Fruit fly (Drosophila melanogaster): ENCODE data around the gene CG10600.
A peak's percentile ranks its signal among the peaks of the same experiment; 100 is the strongest.

The CG10600 gene

DNA sequence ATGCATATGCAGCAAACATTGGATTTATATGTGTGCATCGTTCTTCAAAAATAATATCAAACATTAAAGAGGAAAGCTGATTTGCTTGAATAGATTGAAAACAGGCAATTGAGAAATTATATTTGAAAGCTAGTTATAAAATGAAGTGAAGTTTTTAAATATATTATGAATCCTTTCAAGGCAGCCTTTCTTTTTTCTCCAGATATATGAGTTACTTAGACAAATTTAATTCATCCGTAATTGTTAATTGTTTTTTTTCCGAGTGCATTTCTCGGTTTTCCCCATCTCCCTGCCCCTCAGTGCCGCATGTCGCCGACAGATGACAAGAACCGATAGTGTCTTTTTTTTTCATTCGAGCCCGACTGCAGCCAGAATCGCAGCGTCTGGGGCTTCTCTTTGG lies 32.3 kb upstream of the CG10600 start (continued):
- TF ChIP-seq chif (GFP tag; optimal IDR thresholded peaks at IDR 0.05) (peak in 1 of 2 experiments; percentile 35), CoRest (tag; optimal IDR thresholded peaks at IDR 0.05) (peak; percentile 32), B-H1 (GFP tag; IDR thresholded peaks at IDR 0.05) (no peak), Ravus (GFP tag; IDR thresholded peaks at IDR 0.05) (no peak), cad (GFP tag; optimal IDR thresholded peaks at IDR 0.05) (no peak), tio (GFP tag; optimal IDR thresholded peaks at IDR 0.05) (peak; percentile 18), CG6254 (GFP tag; optimal IDR thresholded peaks at IDR 0.05) (no peak), CG15696 (tag; optimal IDR thresholded peaks at IDR 0.05) (peak; percentile 26), dpn (GFP tag; optimal IDR thresholded peaks at IDR 0.05) (no peak), CG30403 (GFP tag; optimal IDR thresholded peaks at IDR 0.05) (peak; percentile 25), nau (GFP tag; optimal IDR thresholded peaks at IDR 0.05) (no peak), CG13775 (GFP tag; optimal IDR thresholded peaks at IDR 0.05) (peak; percentile 25), gem (tag; optimal IDR thresholded peaks at IDR 0.05) (peak; percentile 49), Sry-δ (GFP tag; optimal IDR thresholded peaks at IDR 0.05) (no peak), CG10979 (tag; optimal IDR thresholded peaks at IDR 0.05) (peak; percentile 35), CG10366 (GFP tag; IDR thresholded peaks at IDR 0.05) (no peak), CG11560 (tag; IDR thresholded peaks at IDR 0.05) (no peak), zf30C (GFP tag; optimal IDR thresholded peaks at IDR 0.05) (peak; percentile 77), CG18262 (tag; optimal IDR thresholded peaks at IDR 0.05) (peak; percentile 6), grn (GFP tag; optimal IDR thresholded peaks at IDR 0.05) (peak; percentile 55), CG2712 (tag; optimal IDR thresholded peaks at IDR 0.05) (peak; percentile 13), Abd-B (GFP tag; optimal IDR thresholded peaks at IDR 0.05) (no peak), gsb-n (tag; optimal IDR thresholded peaks at IDR 0.05) (peak; percentile 27), CG12155 (GFP tag; optimal IDR thresholded peaks at IDR 0.05) (no peak), CG17361 (GFP tag; IDR thresholded peaks at IDR 0.05) (no peak), pnt (GFP tag; optimal IDR thresholded peaks at IDR 0.05) (peak; percentile 6), CG33557 (GFP tag; optimal IDR thresholded peaks at IDR 0.05) (peak; percentile 51), CG10565 (GFP tag; optimal IDR thresholded peaks at IDR 0.05) (no peak), CG18619 (GFP tag; optimal IDR thresholded peaks at IDR 0.05) (no peak), CG2129 (GFP tag; IDR thresholded peaks at IDR 0.05; ENCODE audit: partially characterized antibody) (no peak), CG8388 (GFP tag; optimal IDR thresholded peaks at IDR 0.05) (peak; percentile 43), CG3847 (GFP tag; IDR thresholded peaks at IDR 0.05) (no peak), Kr (GFP tag; optimal IDR thresholded peaks at IDR 0.05) (peak; percentile 4), Fer2 (tag; optimal IDR thresholded peaks at IDR 0.05) (no peak), sc (optimal IDR thresholded peaks at IDR 0.05) (no peak), sc (GFP tag; optimal IDR thresholded peaks at IDR 0.05) (peak; percentile 13), CG3726 (GFP tag; IDR thresholded peaks at IDR 0.05) (no peak), CG8765 (GFP tag; IDR thresholded peaks at IDR 0.05) (no peak), CG10267 (tag; optimal IDR thresholded peaks at IDR 0.05) (peak; percentile 18), ato (GFP tag; IDR thresholded peaks at IDR 0.05; ENCODE audit: partially characterized antibody) (no peak), CG8944 (GFP tag; optimal IDR thresholded peaks at IDR 0.05) (no peak), Stat92E (GFP tag; optimal IDR thresholded peaks at IDR 0.05) (no peak), Hand (GFP tag; optimal IDR thresholded peaks at IDR 0.05) (no peak), CG16815 (GFP tag; optimal IDR thresholded peaks at IDR 0.05) (peak; percentile 28), Pdp1 (GFP tag; optimal IDR thresholded peaks at IDR 0.05) (no peak), lola (GFP tag; optimal IDR thresholded peaks at IDR 0.05) (peak in 1 of 3 experiments; percentile 80), ftz-f1 (GFP tag; optimal IDR thresholded peaks at IDR 0.05) (no peak), sqz (GFP tag; optimal IDR thresholded peaks at IDR 0.05) (peak; percentile 62), Camta (GFP tag; optimal IDR thresholded peaks at IDR 0.05) (peak; percentile 26), Usf (GFP tag; optimal IDR thresholded peaks at IDR 0.05) (peak; percentile 14), CG30431 (GFP tag; optimal IDR thresholded peaks at IDR 0.05) (no peak)

Measured in whole organism, embryonic.